Worm (Caenorhabditis elegans): ENCODE measurements around the gene F38B6.6.

The F38B6.6 gene

ce11 chrX:6736358-6736991, 46.6 kb upstream of the F38B6.6 start (continued):
- peak; percentile 8 to 45 for TF ChIP-seq lsy-2 (tag; optimal IDR thresholded peaks at IDR 0.05)
- no peak for TF ChIP-seq jun-1 (tag; optimal IDR thresholded peaks at IDR 0.05)
- peak; percentile 27 for TF ChIP-seq gei-8 (GFP tag; optimal IDR thresholded peaks at IDR 0.05)
- no peak for TF ChIP-seq ztf-11 (tag; optimal IDR thresholded peaks at IDR 0.05)
- no peak for TF ChIP-seq nhr-42 (GFP tag; IDR thresholded peaks at IDR 0.05)
- TF ChIP-seq duxl-1 (tag; optimal IDR thresholded peaks at IDR 0.05; ENCODE audit: poor library complexity) = no peak
- peak; percentile 52 for TF ChIP-seq fkh-10 (GFP tag; optimal IDR thresholded peaks at IDR 0.05)
- peak; percentile 68 for TF ChIP-seq cey-2 (tag; optimal IDR thresholded peaks at IDR 0.05; ENCODE audit: borderline replicate concordance, insufficient read depth)
- TF ChIP-seq ces-1 (GFP tag; optimal IDR thresholded peaks at IDR 0.05) = peak; percentile 59
- no peak for TF ChIP-seq ztf-7 (tag; optimal IDR thresholded peaks at IDR 0.05)
- no peak for TF ChIP-seq F26F4.8 (GFP tag; conservative IDR thresholded peaks at IDR 0.05)
- peak; percentile 14 for TF ChIP-seq T20F7.1 (GFP tag; optimal IDR thresholded peaks at IDR 0.05)
- TF ChIP-seq F37D6.2 (tag; optimal IDR thresholded peaks at IDR 0.05) = no peak
- TF ChIP-seq hmg-1.1 (GFP tag; IDR thresholded peaks at IDR 0.05) = no peak
- no peak for TF ChIP-seq nhr-111 (GFP tag; optimal IDR thresholded peaks at IDR 0.05)
- no peak for TF ChIP-seq R02D3.7 (tag; optimal IDR thresholded peaks at IDR 0.05)
- no peak for TF ChIP-seq unc-130 (GFP tag; optimal IDR thresholded peaks at IDR 0.05)
- TF ChIP-seq hlh-30 (tag; optimal IDR thresholded peaks at IDR 0.05; ENCODE audit: insufficient read depth) = peak; percentile 97
- no peak for TF ChIP-seq spr-3 (GFP tag; optimal IDR thresholded peaks at IDR 0.05)
- TF ChIP-seq nhr-48 (tag; optimal IDR thresholded peaks at IDR 0.05) = peak; percentile 96
- TF ChIP-seq zag-1 (tag; optimal IDR thresholded peaks at IDR 0.05) = no peak
- 0 out of 2 replicates have a peak, but pooled peaks have one; percentile 25 for TF ChIP-seq vab-7 (GFP tag; IDR thresholded peaks at IDR 0.05)
- TF ChIP-seq rbr-2 (tag; optimal IDR thresholded peaks at IDR 0.05) = peak; percentile 23
- no peak for TF ChIP-seq fos-1 (tag; optimal IDR thresholded peaks at IDR 0.05)
- no peak for TF ChIP-seq egl-43 (GFP tag; IDR thresholded peaks at IDR 0.05)
- TF ChIP-seq tra-1 (GFP tag; IDR thresholded peaks at IDR 0.05) = no peak
- no peak for TF ChIP-seq Y105C5A.15 (GFP tag; IDR thresholded peaks at IDR 0.05)
- peak; percentile 71 for TF ChIP-seq nhr-102 (tag; optimal IDR thresholded peaks at IDR 0.05)
- TF ChIP-seq zfp-3 (GFP tag; conservative IDR thresholded peaks at IDR 0.05) = no peak
- TF ChIP-seq T26A8.4 (GFP tag; IDR thresholded peaks at IDR 0.05) = peak; percentile 57; the same call in 1 of the 2 replicates
- TF ChIP-seq dmd-8 (GFP tag; IDR thresholded peaks at IDR 0.05) = 0 out of 2 replicates have a peak, but pooled peaks have one; percentile 6
- peak; percentile 77 for TF ChIP-seq nhr-28 (tag; optimal IDR thresholded peaks at IDR 0.05)
- TF ChIP-seq tag-97 (GFP tag; IDR thresholded peaks at IDR 0.05) = no peak
- peak; percentile 62; the same call in 1 of the 2 replicates for TF ChIP-seq ceh-20 (GFP tag; IDR thresholded peaks at IDR 0.05)
- TF ChIP-seq aly-2 (tag; optimal IDR thresholded peaks at IDR 0.05) = no peak
- no peak for TF ChIP-seq nhr-76 (tag; optimal IDR thresholded peaks at IDR 0.05)
- TF ChIP-seq unc-62 (GFP tag; optimal IDR thresholded peaks at IDR 0.05 in 1 of 2) = peak in 1 of 2 experiments; percentile 100
- no peak for TF ChIP-seq unc-62 (tag; optimal IDR thresholded peaks at IDR 0.05)
- peak; percentile 75 for TF ChIP-seq php-3 (GFP tag; IDR thresholded peaks at IDR 0.05)
- no peak for TF ChIP-seq sdz-12 (GFP tag; optimal IDR thresholded peaks at IDR 0.05)
- peak; percentile 80 for TF ChIP-seq mxl-3 (GFP tag; optimal IDR thresholded peaks at IDR 0.05)
- peak; percentile 67; the same call in 1 of the 2 replicates for TF ChIP-seq saeg-2 (GFP tag; IDR thresholded peaks at IDR 0.05)
- TF ChIP-seq hlh-11 (tag; optimal IDR thresholded peaks at IDR 0.05) = peak; percentile 95
- peak; percentile 97 to 98 for TF ChIP-seq mdl-1 (tag; optimal IDR thresholded peaks at IDR 0.05)
- TF ChIP-seq hif-1 (tag; optimal IDR thresholded peaks at IDR 0.05) = peak in 1 of 2 experiments; percentile 24
- TF ChIP-seq arid-1 (GFP tag; conservative IDR thresholded peaks at IDR 0.05) = no peak
- peak in 1 of 2 experiments; percentile 73 for TF ChIP-seq daf-16 (GFP tag; optimal IDR thresholded peaks at IDR 0.05)
- TF ChIP-seq daf-16 (tag; optimal IDR thresholded peaks at IDR 0.05) = peak; percentile 95
- peak; percentile 34 for TF ChIP-seq pqm-1 (tag; optimal IDR thresholded peaks at IDR 0.05)
- TF ChIP-seq lin-15B (tag; optimal IDR thresholded peaks at IDR 0.05) = no peak

Measured in whole organism, L4 larva.